Fruit fly (Drosophila melanogaster) whole organism, adult: Measurements from ENCODE around the gene gdrd.

Experiments
- CG11617 ChIP-seq: fragments of 200-800 bp; sonication (Bioruptor generic); optimal IDR thresholded peaks from 2 replicates; lab custom pipeline; 2017; ENCODE audit warnings: mild to moderate bottlenecking, missing biosample characterization, missing genetic modification reagents, missing genetic modification characterization
- CG12768 ChIP-seq: fragments of 200-800 bp; sonication (Bioruptor generic); optimal IDR thresholded peaks from 2 replicates; lab custom pipeline; 2017; ENCODE audit warnings: missing biosample characterization, missing genetic modification characterization, mild to moderate bottlenecking, moderate library complexity, missing genetic modification reagents
- CG14711 ChIP-seq: fragments of 200-800 bp; sonication (Bioruptor generic); optimal IDR thresholded peaks from 2 replicates; lab custom pipeline; 2018; ENCODE audit warnings: missing biosample characterization, mild to moderate bottlenecking, missing genetic modification characterization, moderate library complexity
- CG1620 ChIP-seq: fragments of 200-800 bp; sonication (Bioruptor generic); optimal IDR thresholded peaks from 2 replicates; lab custom pipeline; 2016; ENCODE audit warnings: missing biosample characterization, missing genetic modification characterization
- CG33017 ChIP-seq: fragments of 200-800 bp; sonication (Bioruptor generic); optimal IDR thresholded peaks from 2 replicates; lab custom pipeline; 2018; ENCODE audit warnings: missing biosample characterization, mild to moderate bottlenecking, missing genetic modification characterization, moderate library complexity
- CG5204 ChIP-seq: fragments of 200-800 bp; sonication (Bioruptor generic); optimal IDR thresholded peaks from 2 replicates; lab custom pipeline; 2016; ENCODE audit warnings: missing biosample characterization, missing genetic modification characterization
- CG7045 ChIP-seq: fragments of 200-800 bp; sonication (Bioruptor generic); optimal IDR thresholded peaks from 2 replicates; lab custom pipeline; 2017; ENCODE audit warnings: missing biosample characterization, mild to moderate bottlenecking, missing genetic modification characterization
- CG7101 ChIP-seq: fragments of 200-800 bp; sonication (Bioruptor generic); optimal IDR thresholded peaks from 2 replicates; lab custom pipeline; 2018; ENCODE audit warnings: missing biosample characterization, mild to moderate bottlenecking, missing genetic modification characterization, moderate library complexity
- Clk ChIP-seq: fragments of 200-800 bp; sonication (Bioruptor generic); optimal IDR thresholded peaks from 2 replicates; lab custom pipeline; 2017; ENCODE audit warnings: missing biosample characterization, missing genetic modification characterization
- Crg-1 ChIP-seq: fragments of 200-800 bp; sonication (Bioruptor generic); optimal IDR thresholded peaks from 2 replicates; lab custom pipeline; 2016; ENCODE audit warnings: missing biosample characterization, missing genetic modification characterization
- Hr96 ChIP-seq: fragments of 200-800 bp; sonication (Bioruptor generic); optimal IDR thresholded peaks from 2 replicates; lab custom pipeline; 2016; ENCODE audit warnings: missing biosample characterization, missing genetic modification characterization
- Mnt ChIP-seq: fragments of 200-800 bp; sonication (Bioruptor generic); optimal IDR thresholded peaks from 2 replicates; lab custom pipeline; 2016; ENCODE audit warnings: missing biosample characterization, mild to moderate bottlenecking, missing genetic modification characterization
- bab1 ChIP-seq: fragments of 200-800 bp; sonication (Bioruptor generic); optimal IDR thresholded peaks from 3 replicates; lab custom pipeline; 2019; ENCODE audit warnings: missing biosample characterization, mild to moderate bottlenecking, missing genetic modification characterization, moderate library complexity
- cic ChIP-seq: fragments of 200-800 bp; sonication (Bioruptor generic); optimal IDR thresholded peaks from 2 replicates; lab custom pipeline; 2017; ENCODE audit warnings: missing biosample characterization, mild to moderate bottlenecking, missing genetic modification characterization, moderate library complexity
- cnc ChIP-seq, 2 experiments: fragments of >200 bp; optimal IDR thresholded peaks; 2 replicates each; lab custom pipeline; 2017
- kay ChIP-seq: fragments of 200-800 bp; sonication (Bioruptor generic); peaks from one replicate; lab custom pipeline; 2016; ENCODE audit warnings: missing biosample characterization, missing genetic modification characterization, borderline replicate concordance
- ovo ChIP-seq: fragments of 200-800 bp; sonication (Bioruptor generic); optimal IDR thresholded peaks from 2 replicates; lab custom pipeline; 2016; ENCODE audit warnings: missing biosample characterization, missing genetic modification characterization
- pad ChIP-seq: fragments of 200-800 bp; sonication (Bioruptor generic); optimal IDR thresholded peaks from 3 replicates; lab custom pipeline; 2017; ENCODE audit warnings: missing biosample characterization, missing genetic modification characterization, mild to moderate bottlenecking, moderate library complexity, missing genetic modification reagents
- tj ChIP-seq: fragments of 200-800 bp; sonication (Bioruptor generic); optimal IDR thresholded peaks from 3 replicates; lab custom pipeline; 2017; ENCODE audit warnings: missing biosample characterization, mild to moderate bottlenecking, missing genetic modification characterization, moderate library complexity
- toe ChIP-seq: fragments of 200-800 bp; sonication (Bioruptor generic); optimal IDR thresholded peaks from 2 replicates; lab custom pipeline; 2016; ENCODE audit warnings: missing biosample characterization, missing genetic modification characterization

The gdrd gene

dm6 chr3L:14655681-14656080, 35.5 kb upstream of the gdrd start:
- no peak for TF ChIP-seq CG14711 (tag; lab: Kevin White, UChicago)
- no peak for TF ChIP-seq CG11617 (GFP tag; lab: Kevin White, UChicago)
- no peak for TF ChIP-seq CG5204
- TF ChIP-seq pad = no peak
- TF ChIP-seq CG12768 = no peak

dm6 chr3L:14657485-14658054, 33.6 kb upstream of the gdrd start:
- no peak for TF ChIP-seq CG1620
- no peak for TF ChIP-seq CG7045 (GFP tag; lab: Kevin White, UChicago)
- TF ChIP-seq CG11617 (GFP tag; lab: Kevin White, UChicago) = no peak
- TF ChIP-seq toe = no peak
- no peak for TF ChIP-seq ovo
- TF ChIP-seq CG5204 = no peak
- no peak for TF ChIP-seq Hr96 (GFP tag; lab: Kevin White, UChicago)
- TF ChIP-seq kay (GFP tag; lab: Kevin White, UChicago) = no peak
- TF ChIP-seq cic (GFP tag; lab: Kevin White, UChicago) = no peak
- TF ChIP-seq CG12768 = no peak
- TF ChIP-seq Crg-1 = no peak
- TF ChIP-seq Clk = no peak
- TF ChIP-seq CG7101 (tag; lab: Kevin White, UChicago) = no peak
- TF ChIP-seq pad = no peak
- TF ChIP-seq tj (GFP tag; lab: Kevin White, UChicago) = no peak
- TF ChIP-seq cnc (optimal IDR thresholded peaks at IDR 0.05; lab: Kevin White, UChicago) = no peak
- TF ChIP-seq CG33017 = no peak

dm6 chr3L:14659954-14660907, 30.9 kb upstream of the gdrd start:
- TF ChIP-seq CG7045 (GFP tag; lab: Kevin White, UChicago) = no peak
- TF ChIP-seq cic (GFP tag; lab: Kevin White, UChicago) = no peak
- no peak for TF ChIP-seq Clk

dm6 chr3L:14661567-14662258, 29.4 kb upstream of the gdrd start:
- TF ChIP-seq Crg-1 = no peak

dm6 chr3L:14663750-14664149, 27.4 kb upstream of the gdrd start:
- TF ChIP-seq cic (GFP tag; lab: Kevin White, UChicago) = no peak
- no peak for TF ChIP-seq Hr96 (GFP tag; lab: Kevin White, UChicago)
- TF ChIP-seq CG7045 (GFP tag; lab: Kevin White, UChicago) = no peak
- no peak for TF ChIP-seq Mnt (GFP tag; lab: Kevin White, UChicago)
- TF ChIP-seq kay (GFP tag; lab: Kevin White, UChicago) = no peak
- no peak for TF ChIP-seq CG12768
- TF ChIP-seq Clk = no peak
- no peak for TF ChIP-seq tj (GFP tag; lab: Kevin White, UChicago)
- TF ChIP-seq Crg-1 = no peak
- TF ChIP-seq CG7101 (tag; lab: Kevin White, UChicago) = no peak
- TF ChIP-seq ovo = no peak
- TF ChIP-seq CG5204 = no peak
- TF ChIP-seq bab1 = no peak
- no peak for TF ChIP-seq CG33017
- no peak for TF ChIP-seq CG1620
- TF ChIP-seq toe = no peak
- TF ChIP-seq pad = no peak
- TF ChIP-seq CG11617 (GFP tag; lab: Kevin White, UChicago) = no peak

- no peak for TF ChIP-seq CG14711 (tag; lab: Kevin White, UChicago)
- TF ChIP-seq CG5204 = no peak
- TF ChIP-seq Mnt (GFP tag; lab: Kevin White, UChicago) = no peak
- TF ChIP-seq Clk = no peak
- TF ChIP-seq CG7045 (GFP tag; lab: Kevin White, UChicago) = no peak
- TF ChIP-seq Crg-1 = no peak
- TF ChIP-seq CG7101 (tag; lab: Kevin White, UChicago) = no peak
- no peak for TF ChIP-seq cnc (optimal IDR thresholded peaks at IDR 0.05; lab: Kevin White, UChicago)
- TF ChIP-seq CG12768 = no peak
- no peak for TF ChIP-seq CG33017
- no peak for TF ChIP-seq bab1
- TF ChIP-seq CG1620 = no peak
- no peak for TF ChIP-seq CG11617 (GFP tag; lab: Kevin White, UChicago)
- no peak for TF ChIP-seq toe
- no peak for TF ChIP-seq cic (GFP tag; lab: Kevin White, UChicago)
- TF ChIP-seq tj (GFP tag; lab: Kevin White, UChicago) = no peak
- no peak for TF ChIP-seq pad
- no peak for TF ChIP-seq ovo
- no peak for TF ChIP-seq Hr96 (GFP tag; lab: Kevin White, UChicago)
Observed at dm6 chr3L:14664390-14664789, 26.8 kb upstream of the gdrd start.
